Fruit fly (Drosophila melanogaster) whole organism: ENCODE data around the gene CG8534.

Experiments used
- CG8478 ChIP-seq: fragments of >200 bp; optimal IDR thresholded peaks from 2 replicates; lab custom pipeline; 2018; ENCODE audit warnings: inconsistent platforms
- Dll ChIP-seq: fragments of >200 bp; optimal IDR thresholded peaks from 2 replicates; lab custom pipeline; 2017
- EcR ChIP-seq, 2 experiments: fragments of >200 bp; optimal IDR thresholded peaks; 2 replicates each; lab custom pipeline; 2017; ENCODE audit warnings: missing biosample characterization in 2 of 2, missing genetic modification characterization in 2 of 2, missing genetic modification reagents in 2 of 2
- pan ChIP-seq: fragments of >200 bp; optimal IDR thresholded peaks from 2 replicates; lab custom pipeline; 2017
- psq ChIP-seq: fragments of >200 bp; optimal IDR thresholded peaks from 2 replicates; lab custom pipeline; 2017
- usp ChIP-seq: fragments of >200 bp; optimal IDR thresholded peaks from 2 replicates; lab custom pipeline; 2017; ENCODE audit warnings: missing biosample characterization, missing genetic modification characterization, mixed read lengths

The CG8534 gene

DNA sequence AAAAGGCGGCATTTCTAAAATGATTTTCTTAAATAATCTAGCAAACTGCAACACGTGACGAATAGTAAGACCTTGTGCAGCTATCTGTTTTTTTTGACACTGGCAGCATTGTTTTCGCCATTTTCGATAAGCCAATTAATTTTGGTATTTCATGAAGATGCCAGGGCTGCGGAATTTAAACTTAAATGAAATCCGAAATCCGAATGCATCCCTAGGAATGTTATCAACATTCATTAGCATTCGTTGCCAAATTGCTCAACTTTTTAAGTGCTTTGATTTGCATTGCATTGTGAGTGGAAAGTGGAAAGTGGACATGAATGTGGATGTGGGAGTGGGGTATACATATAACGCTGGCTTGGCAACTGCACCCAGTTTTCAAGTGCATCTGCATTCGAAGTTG is 8.5 kb downstream of the CG8534 start, which contains the start of gene CG42857:
TSS of gene CG42857 (minus strand) at position 101 of the 400 bp plus-strand sequence.
- TF ChIP-seq EcR (GFP tag; optimal IDR thresholded peaks at IDR 0.05; lab: Kevin White, UChicago) (no peak), pan (lab: Kevin White, UChicago) (no peak), usp (GFP tag; lab: Kevin White, UChicago) (no peak), Dll (lab: Kevin White, UChicago) (no peak), CG8478 (lab: Kevin White, UChicago) (no peak), psq (no peak)

DNA sequence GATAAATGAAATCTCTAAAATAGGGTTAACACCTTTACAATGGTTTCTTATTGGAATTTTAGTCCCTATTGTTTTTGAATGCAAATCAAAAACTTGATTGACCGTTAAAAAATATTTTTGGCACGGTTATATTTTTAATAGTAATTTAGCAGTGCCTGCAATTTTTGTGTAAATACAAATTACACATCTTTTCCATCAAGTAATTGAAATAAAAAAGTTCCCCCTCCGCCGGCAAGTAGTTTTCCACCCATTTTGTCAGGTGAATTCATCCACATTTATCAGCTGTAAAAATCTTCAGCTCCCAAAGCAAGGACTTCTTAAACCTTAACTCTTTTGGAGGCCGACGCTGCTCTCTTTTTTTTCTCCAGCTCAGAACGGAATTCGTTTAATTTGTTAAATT is 11.2 kb downstream of the CG8534 start, which contains the start of gene CG34302:
TSS of gene CG34302 (minus strand) at position 101 of the 400 bp plus-strand sequence.
- TF ChIP-seq psq, result no peak
- no peak for TF ChIP-seq CG8478 (lab: Kevin White, UChicago)
- no peak for TF ChIP-seq usp (GFP tag; lab: Kevin White, UChicago)
- TF ChIP-seq EcR (GFP tag; optimal IDR thresholded peaks at IDR 0.05; lab: Kevin White, UChicago), result no peak
- TF ChIP-seq Dll (lab: Kevin White, UChicago), result no peak
- no peak for TF ChIP-seq pan (lab: Kevin White, UChicago)

DNA sequence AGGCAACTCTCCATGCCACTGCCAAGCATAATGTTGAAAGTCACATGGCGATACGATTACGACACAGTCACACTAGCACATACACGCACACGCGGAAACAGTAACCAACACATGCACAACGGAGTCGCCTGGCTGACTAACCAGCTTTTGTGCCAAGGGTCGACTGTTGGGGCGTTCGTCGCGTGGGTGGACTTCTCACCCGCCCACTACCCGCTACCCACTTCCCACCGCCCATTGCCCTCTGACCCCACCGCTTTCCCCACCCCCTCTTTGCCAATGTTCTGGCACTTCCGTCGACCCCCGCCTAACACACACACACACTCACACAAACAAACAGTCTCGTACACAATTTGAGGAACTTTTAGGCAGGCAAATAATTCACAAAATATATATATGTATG is 39.1 kb downstream of the CG8534 start:
- no peak for TF ChIP-seq psq
- TF ChIP-seq usp (GFP tag; lab: Kevin White, UChicago), result no peak
- no peak for TF ChIP-seq CG8478 (lab: Kevin White, UChicago)
- no peak for TF ChIP-seq Dll (lab: Kevin White, UChicago)
- no peak for TF ChIP-seq pan (lab: Kevin White, UChicago)

DNA sequence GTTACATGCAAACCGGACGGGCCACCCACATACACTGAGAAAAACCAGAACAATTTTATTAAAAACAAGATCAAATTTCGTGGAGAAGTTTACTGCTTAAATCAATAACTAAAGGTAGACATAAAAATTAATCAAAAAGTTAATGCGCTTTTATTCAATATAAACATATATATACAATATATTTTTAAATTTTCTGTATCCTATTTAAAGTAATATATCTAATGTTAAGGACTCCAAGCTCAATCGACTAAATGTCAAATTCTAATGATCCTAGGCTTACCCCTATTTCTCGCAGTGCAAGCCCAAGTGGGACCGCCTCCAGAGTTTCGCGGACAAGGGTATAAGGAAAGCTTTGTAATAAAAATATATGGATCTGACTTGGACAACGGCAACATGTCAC is 45.2 kb downstream of the CG8534 start:
- TF ChIP-seq usp (GFP tag; lab: Kevin White, UChicago), result no peak
- TF ChIP-seq Dll (lab: Kevin White, UChicago), result no peak
- TF ChIP-seq pan (lab: Kevin White, UChicago), result no peak
- no peak for TF ChIP-seq CG8478 (lab: Kevin White, UChicago)
- TF ChIP-seq EcR (GFP tag; optimal IDR thresholded peaks at IDR 0.05; lab: Kevin White, UChicago), result no peak
- no peak for TF ChIP-seq psq

DNA sequence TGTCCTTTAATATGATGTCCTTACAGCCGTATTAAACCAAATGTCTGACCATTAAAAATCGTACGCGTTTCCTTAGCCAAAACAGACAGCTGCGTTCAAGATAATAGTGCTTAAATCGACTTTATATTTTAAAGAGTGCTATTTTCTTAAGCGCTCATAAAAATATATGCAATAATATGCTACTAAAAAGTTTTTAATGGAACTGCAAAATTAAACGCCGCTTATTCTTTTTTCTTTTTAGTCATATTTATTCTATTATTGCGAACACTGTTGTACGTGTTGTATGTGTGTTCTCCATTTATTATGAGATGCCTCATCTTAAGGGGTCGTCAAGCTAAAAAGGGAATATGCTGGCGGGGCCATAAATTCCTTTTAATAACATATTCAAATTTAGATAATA is 48.0 kb downstream of the CG8534 start:
- TF ChIP-seq Dll (lab: Kevin White, UChicago) (no peak), psq (no peak), EcR (GFP tag; optimal IDR thresholded peaks at IDR 0.05; lab: Kevin White, UChicago) (no peak), usp (GFP tag; lab: Kevin White, UChicago) (no peak), pan (lab: Kevin White, UChicago) (no peak), CG8478 (lab: Kevin White, UChicago) (no peak)
